Fruit fly (Drosophila melanogaster) whole organism, embryonic: ENCODE measurements around the gene HHEX.

Source experiments
- Aef1 ChIP-seq: fragments of 200-800 bp; sonication (Bioruptor generic); IDR thresholded peaks from 3 replicates; pipeline ENCODE4 v1.3.6; 2022; ENCODE audit warnings: missing biosample characterization, missing genetic modification characterization
- Blimp-1 ChIP-seq: fragments of 200-800 bp; sonication (Bioruptor generic); optimal IDR thresholded peaks from 3 replicates; lab custom pipeline; 2018; ENCODE audit warnings: missing biosample characterization, missing genetic modification characterization, mild to moderate bottlenecking, moderate library complexity, missing genetic modification reagents
- CG10209 ChIP-seq: fragments of 200-800 bp; sonication (Bioruptor generic); optimal IDR thresholded peaks from 3 replicates; lab custom pipeline; 2017; ENCODE audit warnings: missing biosample characterization, mild to moderate bottlenecking, missing genetic modification characterization, missing genetic modification reagents
- CG11723 ChIP-seq: fragments of 200-800 bp; sonication (Bioruptor generic); optimal IDR thresholded peaks from 2 replicates; lab custom pipeline; 2017; ENCODE audit warnings: missing biosample characterization, mild to moderate bottlenecking, missing genetic modification characterization
- CG14965 ChIP-seq: fragments of 200-800 bp; sonication (Bioruptor generic); optimal IDR thresholded peaks from 2 replicates; lab custom pipeline; 2016; ENCODE audit warnings: missing biosample characterization, missing genetic modification characterization, borderline replicate concordance
- CG16863 ChIP-seq: fragments of 200-800 bp; sonication (Bioruptor generic); optimal IDR thresholded peaks from 3 replicates; lab custom pipeline; 2016; ENCODE audit warnings: missing biosample characterization, missing genetic modification characterization
- CG17802 ChIP-seq: fragments of 200-800 bp; sonication (Bioruptor generic); optimal IDR thresholded peaks from 2 replicates; lab custom pipeline; 2018; ENCODE audit warnings: missing biosample characterization, mild to moderate bottlenecking, missing genetic modification characterization, moderate library complexity
- CG1832 ChIP-seq: fragments of 200-800 bp; sonication (Bioruptor generic); optimal IDR thresholded peaks from 2 replicates; lab custom pipeline; 2017; ENCODE audit warnings: missing biosample characterization, mild to moderate bottlenecking, missing genetic modification characterization, inconsistent platforms
- CG2129 ChIP-seq: fragments of 200-800 bp; sonication (Bioruptor generic); IDR thresholded peaks from 2 replicates; pipeline ENCODE4 v1.3.6; 2022; ENCODE audit warnings: missing biosample characterization, missing genetic modification characterization; ENCODE audit not compliant: partially characterized antibody
- CG2875 ChIP-seq: fragments of 200-800 bp; sonication (Bioruptor generic); optimal IDR thresholded peaks from 2 replicates; lab custom pipeline; 2017; ENCODE audit warnings: missing biosample characterization, mild to moderate bottlenecking, missing genetic modification characterization, missing genetic modification reagents
- CG2889 ChIP-seq: fragments of 200-800 bp; sonication (Bioruptor generic); IDR thresholded peaks from 3 replicates; pipeline ENCODE4 v1.3.6; 2022; ENCODE audit warnings: missing biosample characterization, missing genetic modification characterization
- CG30020 ChIP-seq: fragments of 200-800 bp; optimal IDR thresholded peaks from 2 replicates; lab custom pipeline; 2019; ENCODE audit warnings: missing biosample characterization, mild to moderate bottlenecking, missing genetic modification characterization, moderate library complexity
- CG34422 ChIP-seq: fragments of 200-800 bp; sonication (Bioruptor generic); IDR thresholded peaks from 3 replicates; pipeline ENCODE4 v1.3.6; 2022; ENCODE audit warnings: missing biosample characterization, missing genetic modification characterization
- CG43689 ChIP-seq: fragments of 200-800 bp; sonication (Bioruptor generic); IDR thresholded peaks from 2 replicates; pipeline ENCODE4 v1.3.6; 2022; ENCODE audit warnings: missing biosample characterization, missing genetic modification characterization
- CG4707 ChIP-seq: fragments of 200-800 bp; sonication (Bioruptor generic); optimal IDR thresholded peaks from 2 replicates; lab custom pipeline; 2018; ENCODE audit warnings: missing biosample characterization, mild to moderate bottlenecking, missing genetic modification characterization, moderate library complexity
- CG6654 ChIP-seq: fragments of 200-800 bp; sonication (Bioruptor generic); optimal IDR thresholded peaks from 2 replicates; lab custom pipeline; 2017; ENCODE audit warnings: missing biosample characterization, mild to moderate bottlenecking, missing genetic modification characterization
- CG9876 ChIP-seq: fragments of 200-800 bp; sonication (Bioruptor generic); optimal IDR thresholded peaks from 2 replicates; lab custom pipeline; 2016; ENCODE audit warnings: missing biosample characterization, missing genetic modification characterization
- Camta ChIP-seq: fragments of 200-800 bp; sonication (Bioruptor generic); optimal IDR thresholded peaks from 2 replicates; lab custom pipeline; 2016; ENCODE audit warnings: missing biosample characterization, missing genetic modification characterization
- CoRest ChIP-seq: fragments of 200-800 bp; sonication (Bioruptor generic); optimal IDR thresholded peaks from 3 replicates; lab custom pipeline; 2018; ENCODE audit warnings: missing biosample characterization, mild to moderate bottlenecking, missing genetic modification characterization, moderate library complexity
- D19A ChIP-seq: fragments of 200-800 bp; optimal IDR thresholded peaks from 3 replicates; lab custom pipeline; 2019; ENCODE audit warnings: missing biosample characterization, mild to moderate bottlenecking, missing genetic modification characterization, moderate library complexity
- Fer3 ChIP-seq: fragments of 200-800 bp; sonication (Bioruptor generic); optimal IDR thresholded peaks from 2 replicates; lab custom pipeline; 2018; ENCODE audit warnings: missing biosample characterization, mild to moderate bottlenecking, missing genetic modification characterization, moderate library complexity
- Hr3 ChIP-seq: fragments of 200-800 bp; sonication (Bioruptor generic); optimal IDR thresholded peaks from 3 replicates; lab custom pipeline; 2016; ENCODE audit warnings: missing biosample characterization, missing genetic modification characterization
- Hr78 ChIP-seq, 2 experiments: fragments of 200-800 bp in 1 of 2; fragments of >200 bp in 1 of 2; sonication (Bioruptor generic) in 1 of 2; optimal IDR thresholded peaks; 2 replicates each; lab custom pipeline; 2017 to 2019; ENCODE audit warnings: missing biosample characterization in 2 of 2, missing genetic modification characterization in 2 of 2, mild to moderate bottlenecking in 1 of 2, moderate library complexity in 1 of 2
- Mad ChIP-seq: fragments of 200-800 bp; sonication (Bioruptor generic); optimal IDR thresholded peaks from 2 replicates; lab custom pipeline; 2016; ENCODE audit warnings: missing biosample characterization, missing genetic modification characterization
- Med ChIP-seq: fragments of 200-800 bp; sonication (Bioruptor generic); peaks from one replicate; lab custom pipeline; 2016; ENCODE audit warnings: missing biosample characterization, missing genetic modification characterization, mild to moderate bottlenecking, inconsistent platforms, moderate library complexity
- Ravus ChIP-seq: fragments of 200-800 bp; sonication (Bioruptor generic); IDR thresholded peaks from 2 replicates; pipeline ENCODE4 v1.3.6; 2022; ENCODE audit warnings: missing biosample characterization, missing genetic modification characterization
- Rfx ChIP-seq: fragments of 200-800 bp; sonication (Bioruptor generic); IDR thresholded peaks from 2 replicates; pipeline ENCODE4 v1.3.6; 2022; ENCODE audit warnings: missing biosample characterization, missing genetic modification characterization
- bowl ChIP-seq: fragments of 200-800 bp; sonication (Bioruptor generic); IDR thresholded peaks from 2 replicates; pipeline ENCODE4 v1.3.6; 2022; ENCODE audit warnings: missing biosample characterization, missing genetic modification characterization
- br ChIP-seq: fragments of >200 bp; optimal IDR thresholded peaks from 2 replicates; lab custom pipeline; 2017
- btn ChIP-seq: fragments of 200-800 bp; sonication (Bioruptor generic); optimal IDR thresholded peaks from 2 replicates; lab custom pipeline; 2016; ENCODE audit warnings: missing biosample characterization, missing genetic modification characterization
- cad ChIP-seq: fragments of >200 bp; optimal IDR thresholded peaks from 2 replicates; lab custom pipeline; 2017; ENCODE audit warnings: missing biosample characterization, missing genetic modification characterization
- cas ChIP-seq: fragments of 200-800 bp; sonication (Bioruptor generic); IDR thresholded peaks from 2 replicates; pipeline ENCODE4 v1.3.6; 2022; ENCODE audit warnings: missing biosample characterization, missing genetic modification characterization
- ems ChIP-seq: fragments of 200-800 bp; sonication (Bioruptor generic); optimal IDR thresholded peaks from 3 replicates; lab custom pipeline; 2016; ENCODE audit warnings: missing biosample characterization, missing genetic modification characterization
- fd102C ChIP-seq: fragments of 200-800 bp; sonication (Bioruptor generic); optimal IDR thresholded peaks from 2 replicates; lab custom pipeline; 2018; ENCODE audit warnings: missing biosample characterization, mild to moderate bottlenecking, missing genetic modification characterization, moderate library complexity
- fd96Cb ChIP-seq: fragments of 200-800 bp; sonication (Bioruptor generic); optimal IDR thresholded peaks from 2 replicates; lab custom pipeline; 2018; ENCODE audit warnings: missing biosample characterization, mild to moderate bottlenecking, missing genetic modification characterization, moderate library complexity
- ftz-f1 ChIP-seq: fragments of 200-800 bp; sonication (Bioruptor generic); optimal IDR thresholded peaks from 2 replicates; lab custom pipeline; 2016; ENCODE audit warnings: missing biosample characterization, missing genetic modification characterization
- grau ChIP-seq: fragments of 200-800 bp; optimal IDR thresholded peaks from 3 replicates; lab custom pipeline; 2019; ENCODE audit warnings: missing biosample characterization, mild to moderate bottlenecking, missing genetic modification characterization, moderate library complexity
- lbe ChIP-seq: fragments of 200-800 bp; sonication (Bioruptor generic); optimal IDR thresholded peaks from 2 replicates; lab custom pipeline; 2016; ENCODE audit warnings: missing biosample characterization, mild to moderate bottlenecking, missing genetic modification characterization
- lmd ChIP-seq: fragments of 200-800 bp; sonication (Bioruptor generic); IDR thresholded peaks from 2 replicates; pipeline ENCODE4 v1.3.6; 2022; ENCODE audit warnings: missing biosample characterization, missing genetic modification characterization
- nerfin-1 ChIP-seq: fragments of 200-800 bp; sonication (Bioruptor generic); optimal IDR thresholded peaks from 3 replicates; lab custom pipeline; 2019; ENCODE audit warnings: missing biosample characterization, mild to moderate bottlenecking, missing genetic modification characterization, moderate library complexity
- nerfin-2 ChIP-seq: fragments of 200-800 bp; sonication (Bioruptor generic); IDR thresholded peaks from 2 replicates; pipeline ENCODE4 v1.3.6; 2022; ENCODE audit warnings: missing biosample characterization, missing genetic modification characterization; ENCODE audit not compliant: partially characterized antibody
- oc ChIP-seq: fragments of 200-800 bp; sonication (Bioruptor generic); optimal IDR thresholded peaks from 2 replicates; lab custom pipeline; 2018; ENCODE audit warnings: missing biosample characterization, mild to moderate bottlenecking, missing genetic modification characterization, moderate library complexity
- pb ChIP-seq: fragments of 200-800 bp; sonication (Bioruptor generic); optimal IDR thresholded peaks from 3 replicates; lab custom pipeline; 2016; ENCODE audit warnings: missing biosample characterization, missing genetic modification characterization
- pita ChIP-seq: fragments of 200-800 bp; sonication (Bioruptor generic); optimal IDR thresholded peaks from 2 replicates; lab custom pipeline; 2017; ENCODE audit warnings: missing biosample characterization, mild to moderate bottlenecking, missing genetic modification characterization
- sens ChIP-seq: fragments of 200-800 bp; sonication (Bioruptor generic); peaks from one replicate; lab custom pipeline; 2016; ENCODE audit warnings: missing biosample characterization, missing genetic modification characterization
- tll ChIP-seq, 2 experiments: fragments of 200-800 bp in 1 of 2; fragments of >200 bp in 1 of 2; sonication (Bioruptor generic) in 1 of 2; optimal IDR thresholded peaks; 2 replicates each; lab custom pipeline; 2017 to 2019; ENCODE audit warnings: missing biosample characterization in 2 of 2, missing genetic modification characterization in 2 of 2, mild to moderate bottlenecking in 1 of 2, moderate library complexity in 1 of 2

Gene HHEX

DNA sequence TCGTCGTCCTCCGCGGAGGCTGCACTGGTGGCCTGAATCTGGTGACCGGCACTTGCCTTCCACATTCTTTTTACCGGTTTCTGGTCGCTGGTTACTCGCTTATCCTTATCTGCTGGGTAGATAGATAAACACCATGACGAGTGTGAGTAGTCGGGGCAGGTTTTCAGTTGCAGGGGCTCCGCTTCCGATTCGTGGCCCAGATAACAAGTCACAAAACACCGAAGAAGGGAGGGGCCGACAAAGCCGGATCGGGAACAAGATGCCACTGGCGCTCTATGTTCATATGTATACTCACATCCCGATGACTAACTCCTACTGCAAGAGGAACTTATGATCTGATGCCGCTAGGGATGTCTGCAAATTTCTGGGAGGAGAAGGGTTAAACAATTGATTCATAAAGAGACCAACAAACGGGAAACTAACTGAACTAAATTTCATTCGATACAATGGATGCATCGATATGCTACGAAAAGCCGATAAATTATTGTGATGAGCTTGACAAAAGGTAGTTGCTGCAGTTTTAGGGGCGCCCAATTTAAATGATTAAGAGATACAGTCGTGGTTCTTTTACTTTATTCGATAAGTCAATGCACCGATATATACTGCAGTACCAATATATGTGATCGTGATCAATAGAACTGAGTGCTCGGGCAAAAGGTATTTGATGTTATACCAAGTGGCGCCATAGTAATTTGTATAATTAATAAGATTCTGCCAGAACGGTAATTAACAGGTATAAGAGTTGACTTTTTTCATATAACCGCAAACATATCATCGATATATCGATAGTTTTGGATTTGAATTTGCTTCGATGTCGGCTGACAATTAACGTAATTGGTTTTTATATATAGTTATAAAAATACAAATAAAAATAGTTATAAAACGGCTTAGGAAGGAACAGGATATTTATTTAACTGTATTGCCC, 16.5 kb downstream of the HHEX start, which contains the start of gene Cortactin (continued):
- peak; percentile 84 for TF ChIP-seq nerfin-2 (GFP tag; lab: Robert Waterston, UW)
- no peak for TF ChIP-seq Aef1 (GFP tag; lab: Robert Waterston, UW)
- TF ChIP-seq cas, result no peak
- no peak for TF ChIP-seq Camta (GFP tag; lab: Kevin White, UChicago)
- no peak for TF ChIP-seq btn
- no peak for TF ChIP-seq CG2889 (GFP tag; lab: Robert Waterston, UW)
- TF ChIP-seq Ravus, result no peak
- no peak for TF ChIP-seq bowl (GFP tag; lab: Robert Waterston, UW)
- no peak for TF ChIP-seq CG43689 (GFP tag; lab: Robert Waterston, UW)
- TF ChIP-seq CoRest (tag; lab: Kevin White, UChicago), result peak; percentile 19
- TF ChIP-seq pb, result no peak
- TF ChIP-seq pita, result no peak
- no peak for TF ChIP-seq fd102C (GFP tag; lab: Kevin White, UChicago)
- peak in 1 of 2 experiments; percentile 37 for TF ChIP-seq tll (GFP tag; optimal IDR thresholded peaks at IDR 0.05; lab: Kevin White, UChicago)
- no peak for TF ChIP-seq br (lab: Kevin White, UChicago)
- no peak for TF ChIP-seq cad (GFP tag; lab: Kevin White, UChicago)
- no peak for TF ChIP-seq ems (GFP tag; lab: Kevin White, UChicago)
- TF ChIP-seq CG9876 (GFP tag; lab: Kevin White, UChicago), result no peak
- TF ChIP-seq CG30020 (tag; lab: Kevin White, UChicago), result peak; percentile 13
- TF ChIP-seq oc (tag; lab: Kevin White, UChicago), result no peak
- TF ChIP-seq Blimp-1 (GFP tag; lab: Kevin White, UChicago), result no peak
- TF ChIP-seq lmd (GFP tag; lab: Robert Waterston, UW), result no peak
- no peak for TF ChIP-seq CG2875
- TF ChIP-seq fd96Cb (tag; lab: Kevin White, UChicago), result no peak
- no peak for TF ChIP-seq Fer3 (tag; lab: Kevin White, UChicago)
- no peak for TF ChIP-seq D19A (tag; lab: Kevin White, UChicago)
- no peak for TF ChIP-seq grau (tag; lab: Kevin White, UChicago)
- peak; percentile 91 for TF ChIP-seq CG2129 (GFP tag; lab: Robert Waterston, UW)
- TF ChIP-seq ftz-f1 (GFP tag; lab: Kevin White, UChicago), result no peak
- peak; percentile 5 for TF ChIP-seq Hr3 (GFP tag; lab: Kevin White, UChicago)

DNA sequence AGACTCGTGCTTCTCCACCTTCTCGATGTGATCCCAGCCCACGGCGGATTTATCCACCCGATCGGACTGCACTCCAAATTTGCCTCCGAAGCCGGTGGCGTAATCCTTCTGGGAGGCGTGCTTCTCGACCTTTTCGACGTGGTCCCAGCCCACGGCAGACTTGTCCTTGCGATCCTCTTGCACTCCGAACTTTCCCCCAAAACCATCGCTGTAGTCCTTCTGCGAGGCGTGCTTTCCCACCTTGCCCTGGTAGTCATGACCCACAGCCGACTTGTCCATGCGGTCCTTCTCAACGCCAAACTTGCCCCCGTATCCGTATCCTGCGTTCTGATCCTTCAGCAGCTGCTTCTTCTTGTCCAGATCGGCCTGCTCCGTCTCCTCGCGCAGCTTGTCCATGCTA, 17.3 kb downstream of the HHEX start:
- TF ChIP-seq Med, result peak; percentile 24
- TF ChIP-seq CG10209, result no peak
- peak; percentile 60 for TF ChIP-seq sens (GFP tag; lab: Kevin White, UChicago)

DNA sequence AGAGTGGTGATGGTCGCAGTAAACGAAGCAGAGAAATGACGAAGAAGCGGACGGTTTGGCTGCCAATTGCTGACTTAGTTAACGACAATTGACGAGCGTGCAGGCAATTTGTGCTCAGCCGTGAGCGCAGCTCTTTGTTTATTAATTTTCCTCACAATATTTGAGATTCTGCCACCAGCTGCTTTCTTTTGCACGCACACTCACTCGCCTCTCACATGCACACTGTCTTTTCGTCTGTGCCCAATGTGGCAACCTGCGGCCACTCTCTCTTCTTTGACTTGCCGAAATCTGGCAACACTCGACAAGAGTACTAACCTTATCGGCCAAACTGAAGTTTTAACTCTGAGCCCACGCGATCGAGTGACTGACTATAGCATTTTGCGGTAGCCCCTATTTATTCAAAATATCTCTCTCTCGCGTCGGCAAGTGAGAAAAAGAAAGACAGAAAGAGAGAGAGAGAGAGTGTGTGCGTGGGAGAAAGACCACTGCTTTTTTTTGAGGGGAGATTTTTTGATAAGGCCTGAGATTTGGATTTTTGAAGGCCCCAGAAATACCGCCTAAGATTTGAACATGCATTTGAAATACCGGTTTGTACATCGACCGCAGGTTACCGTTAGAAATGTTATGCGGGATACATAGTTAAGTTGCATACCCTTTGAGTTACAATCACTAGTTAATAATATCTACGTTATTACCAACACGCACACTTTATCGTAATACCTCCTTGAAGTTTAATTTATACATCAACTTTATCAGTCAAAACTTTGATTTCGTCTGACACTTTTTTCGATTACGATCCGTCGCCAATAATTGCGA, 20.1 kb downstream of the HHEX start, which contains the start of gene Mvl:
Gene Mvl, minus strand, starts transcription at position 371 of the 816 bp plus-strand sequence.
- TF ChIP-seq lbe (GFP tag; lab: Kevin White, UChicago) (no peak), nerfin-1 (tag; lab: Kevin White, UChicago) (no peak), CG4707 (GFP tag; lab: Kevin White, UChicago) (no peak), Rfx (GFP tag; lab: Robert Waterston, UW) (peak; percentile 18; the same call in 1 of the 2 replicates), CG1832 (GFP tag; lab: Kevin White, UChicago) (peak; percentile 74), CG11723 (GFP tag; lab: Kevin White, UChicago) (no peak), CG17802 (no peak), CG34422 (GFP tag; lab: Robert Waterston, UW) (no peak), Mad (GFP tag; lab: Kevin White, UChicago) (no peak), Ravus (no peak; the same call in 1 of the 2 replicates), Hr78 (GFP tag; optimal IDR thresholded peaks at IDR 0.05; lab: Kevin White, UChicago) (no peak), CG14965 (GFP tag; lab: Kevin White, UChicago) (no peak), CG16863 (no peak), CG6654 (GFP tag; lab: Kevin White, UChicago) (no peak)
